Worm (Caenorhabditis elegans) whole organism, L3 larva: ENCODE measurements around the gene srt-43.

Source experiments
- ama-1 ChIP-seq: fragments of 150-350 bp; optimal IDR thresholded peaks from 2 replicates; lab custom pipeline; 2018
- ceh-16 ChIP-seq: sonication (generic microtip); optimal IDR thresholded peaks from 2 replicates; lab custom pipeline; 2017; ENCODE audit warnings: missing biosample characterization, missing genetic modification characterization
- elt-2 ChIP-seq: sonication (generic microtip); optimal IDR thresholded peaks from 2 replicates; lab custom pipeline; 2016; ENCODE audit warnings: missing genetic modification reagents, mild to moderate bottlenecking, missing genetic modification characterization, missing compliant biosample characterization
- lin-15B ChIP-seq: fragments of 150-350 bp; optimal IDR thresholded peaks from 2 replicates; lab custom pipeline; 2014; ENCODE audit warnings: missing biosample characterization, missing genetic modification characterization
- nhr-76 ChIP-seq: fragments of 150-350 bp; sonication (generic microtip); optimal IDR thresholded peaks from 5 replicates; lab custom pipeline; 2014; ENCODE audit warnings: missing biosample characterization, missing genetic modification characterization
- nhr-77 ChIP-seq: fragments of 150-350 bp; optimal IDR thresholded peaks from 2 replicates; lab custom pipeline; 2014; ENCODE audit warnings: missing biosample characterization, missing genetic modification characterization
- tbx-2 ChIP-seq: sonication (generic microtip); optimal IDR thresholded peaks from 2 replicates; lab custom pipeline; 2016; ENCODE audit warnings: mild to moderate bottlenecking, missing genetic modification characterization, missing compliant biosample characterization

- no peak for TF ChIP-seq nhr-76
- no peak for TF ChIP-seq lin-15B (tag; lab: Kevin White, UChicago)
- TF ChIP-seq ama-1 (lab: Kevin White, UChicago), result no peak
- no peak for TF ChIP-seq tbx-2 (tag; lab: Kevin White, UChicago)
- TF ChIP-seq ceh-16 (tag; lab: Kevin White, UChicago), result no peak
- TF ChIP-seq nhr-77 (tag; lab: Kevin White, UChicago), result no peak
- no peak for TF ChIP-seq elt-2
Measured at ce11 chrV:12773222-12773621, 4.2 kb downstream of the srt-43 start, which contains the start of gene ZC455.1.
